Worm (Caenorhabditis elegans): Measurements from ENCODE around the gene sorb-1.

- TF ChIP-seq aly-2 (tag; optimal IDR thresholded peaks at IDR 0.05) (no peak), ztf-11 (tag; optimal IDR thresholded peaks at IDR 0.05) (no peak), nhr-25 (tag; optimal IDR thresholded peaks at IDR 0.05) (peak; percentile 2), eor-1 (tag; optimal IDR thresholded peaks at IDR 0.05) (no peak), ztf-4 (tag; optimal IDR thresholded peaks at IDR 0.05) (no peak), ceh-16 (tag; optimal IDR thresholded peaks at IDR 0.05) (no peak)
Observed at ce11 chrIV:13784774-13785173, 34.6 kb downstream of the sorb-1 start.

Measured in whole organism, L3 larva.